Worm (Caenorhabditis elegans): ENCODE measurements around the gene dmsr-11.

- TF ChIP-seq ets-4 (GFP tag; optimal IDR thresholded peaks at IDR 0.05) = no peak
- no peak for TF ChIP-seq madf-6 (GFP tag; IDR thresholded peaks at IDR 0.05)
- TF ChIP-seq lir-1 (GFP tag; conservative IDR thresholded peaks at IDR 0.05) = no peak
- TF ChIP-seq K11D2.4 (GFP tag; IDR thresholded peaks at IDR 0.05) = no peak
- TF ChIP-seq somi-1 (GFP tag; optimal IDR thresholded peaks at IDR 0.05) = no peak
- TF ChIP-seq lin-40 (tag; optimal IDR thresholded peaks at IDR 0.05) = no peak
- no peak for TF ChIP-seq efl-1 (GFP tag; optimal IDR thresholded peaks at IDR 0.05)
Measured at ce11 chrV:6771645-6772044, 32.2 kb downstream of the dmsr-11 start, which contains the start of gene srh-30.

Data from whole organism, young adult.